Worm (Caenorhabditis elegans): ENCODE data around the gene Y94H6A.2.
"Not testable (repeated sequence)": the region's sequence is repeated elsewhere in the genome, so short reads cannot be mapped to it uniquely, and the experiment has no call there.

ce11 chrIV:2755472-2755871 is 25.4 kb downstream of the Y94H6A.2 start:
- TF ChIP-seq pha-4 (GFP tag; IDR thresholded peaks at IDR 0.05): peak; percentile 65
- TF ChIP-seq pha-4 (tag; optimal IDR thresholded peaks at IDR 0.05); dmd-6 (GFP tag; IDR thresholded peaks at IDR 0.05); nhr-41 (GFP tag; IDR thresholded peaks at IDR 0.05); nhr-77 (tag; optimal IDR thresholded peaks at IDR 0.05); ama-1 (optimal IDR thresholded peaks at IDR 0.05); daf-19 (GFP tag; conservative IDR thresholded peaks at IDR 0.05); nhr-11 (tag; optimal IDR thresholded peaks at IDR 0.05); nhr-25 (tag; optimal IDR thresholded peaks at IDR 0.05; ENCODE audit: borderline replicate concordance, insufficient read depth); lin-39 (tag; optimal IDR thresholded peaks at IDR 0.05); lsy-2 (tag; optimal IDR thresholded peaks at IDR 0.05): not testable (repeated sequence)
